Worm (Caenorhabditis elegans) whole organism, L4 larva: ENCODE results near the gene ZC455.1.

Experiments
- R02D3.7 ChIP-seq: fragments of 150-350 bp; sonication (generic microtip); optimal IDR thresholded peaks from 3 replicates; lab custom pipeline; 2014; ENCODE audit warnings: missing biosample characterization, missing genetic modification characterization
- dpl-1 ChIP-seq: fragments of 150-350 bp; optimal IDR thresholded peaks from 2 replicates; lab custom pipeline; 2014; ENCODE audit warnings: missing biosample characterization, missing genetic modification reagents, missing genetic modification characterization
- hlh-30 ChIP-seq: sonication (generic microtip); optimal IDR thresholded peaks from 2 replicates; lab custom pipeline; 2017; ENCODE audit warnings: antibody characterized with exemption, mild to moderate bottlenecking, missing genetic modification characterization, missing compliant biosample characterization; ENCODE audit not compliant: insufficient read depth
- nhr-28 ChIP-seq: fragments of 150-350 bp; optimal IDR thresholded peaks from 2 replicates; lab custom pipeline; 2014; ENCODE audit warnings: missing biosample characterization, missing genetic modification characterization
- nhr-48 ChIP-seq: sonication (generic microtip); optimal IDR thresholded peaks from 2 replicates; lab custom pipeline; 2016; ENCODE audit warnings: mild to moderate bottlenecking, missing genetic modification characterization, missing compliant biosample characterization
- pqm-1 ChIP-seq: sonication (generic microtip); optimal IDR thresholded peaks from 2 replicates; lab custom pipeline; 2017; ENCODE audit warnings: missing biosample characterization, missing genetic modification characterization

ce11 chrV:12797992-12798391, 24.7 kb downstream of the ZC455.1 start, which contains the start of gene ugt-6:
- TF ChIP-seq dpl-1 (GFP tag; lab: Kevin White, UChicago) = no peak
- no peak for TF ChIP-seq R02D3.7 (tag; lab: Kevin White, UChicago)
- peak; percentile 75 for TF ChIP-seq nhr-28 (tag; lab: Kevin White, UChicago)
- no peak for TF ChIP-seq hlh-30 (tag; lab: Kevin White, UChicago)
- no peak for TF ChIP-seq nhr-48 (tag; lab: Kevin White, UChicago)
- no peak for TF ChIP-seq pqm-1
